Worm (Caenorhabditis elegans) whole organism, young adult: ENCODE measurements around the gene ugt-11.

Experiments
- F52B5.7 ChIP-seq: sonication (generic microtip); optimal IDR thresholded peaks from 2 replicates; lab custom pipeline; 2016; ENCODE audit warnings: mild to moderate bottlenecking, missing genetic modification characterization, missing compliant biosample characterization
- K12H6.12 ChIP-seq: fragments of 200-800 bp; sonication (Bioruptor generic); optimal IDR thresholded peaks from 2 replicates; lab custom pipeline; 2018; ENCODE audit warnings: mild to moderate bottlenecking, missing genetic modification characterization, missing compliant biosample characterization
- akir-1 ChIP-seq: fragments of 200-800 bp; sonication (Bioruptor generic); optimal IDR thresholded peaks from 2 replicates; lab custom pipeline; 2018; ENCODE audit warnings: mild to moderate bottlenecking, missing genetic modification characterization, moderate library complexity, missing compliant biosample characterization
- attf-5 ChIP-seq: fragments of 200-800 bp; sonication (Bioruptor generic); optimal IDR thresholded peaks from 2 replicates; lab custom pipeline; 2018; ENCODE audit warnings: mild to moderate bottlenecking, missing genetic modification characterization, missing compliant biosample characterization
- bed-1 ChIP-seq: fragments of 200-800 bp; sonication (Bioruptor generic); IDR thresholded peaks from 2 replicates; pipeline ENCODE4 v1.3.6; 2022; ENCODE audit warnings: missing genetic modification reagents, missing genetic modification characterization, missing compliant biosample characterization
- bed-2 ChIP-seq: fragments of 200-800 bp; sonication (Bioruptor generic); IDR thresholded peaks from 2 replicates; pipeline ENCODE4 v1.3.6; 2022; ENCODE audit warnings: missing genetic modification reagents, missing genetic modification characterization, missing compliant biosample characterization
- cebp-1 ChIP-seq, 2 experiments: fragments of 200-800 bp in 1 of 2; sonication (Bioruptor generic) in 1 of 2; sonication (generic microtip) in 1 of 2; IDR thresholded peaks in 1 of 2; optimal IDR thresholded peaks in 1 of 2; 2 replicates each; pipeline versions ENCODE4 v1.3.6 to Lab custom; 2017 to 2022; ENCODE audit warnings: missing compliant biosample characterization in 2 of 2, missing genetic modification characterization in 2 of 2, mild to moderate bottlenecking in 1 of 2, missing genetic modification reagents in 1 of 2, moderate library complexity in 1 of 2
- dox-1 ChIP-seq: fragments of 200-800 bp; sonication (Bioruptor generic); IDR thresholded peaks from 2 replicates; pipeline ENCODE4 v1.3.6; 2022; ENCODE audit warnings: missing genetic modification reagents, missing genetic modification characterization, missing compliant biosample characterization
- efl-1 ChIP-seq: fragments of 150-350 bp; optimal IDR thresholded peaks from 2 replicates; lab custom pipeline; 2014; ENCODE audit warnings: missing biosample characterization, missing genetic modification reagents, missing genetic modification characterization
- egl-44 ChIP-seq: fragments of 200-800 bp; sonication (Bioruptor generic); IDR thresholded peaks from 2 replicates; pipeline ENCODE4 v1.3.6; 2022; ENCODE audit warnings: missing genetic modification reagents, missing genetic modification characterization, missing compliant biosample characterization
- hlh-26 ChIP-seq: fragments of 200-800 bp; sonication (Bioruptor generic); conservative IDR thresholded peaks from 2 replicates; pipeline ENCODE4 v1.3.6; 2022; ENCODE audit warnings: missing genetic modification reagents, missing genetic modification characterization, missing compliant biosample characterization
- hmg-1.2 ChIP-seq: fragments of 200-800 bp; sonication (Bioruptor generic); IDR thresholded peaks from 2 replicates; pipeline ENCODE4 v1.3.6; 2022; ENCODE audit warnings: missing genetic modification reagents, missing genetic modification characterization, missing compliant biosample characterization
- lin-40 ChIP-seq: sonication (generic microtip); optimal IDR thresholded peaks from 2 replicates; lab custom pipeline; 2016; ENCODE audit warnings: missing genetic modification characterization, mild to moderate bottlenecking, missing compliant biosample characterization, missing genotype, missing genetic modification reagents
- nhr-179 ChIP-seq: sonication (generic microtip); optimal IDR thresholded peaks from 2 replicates; lab custom pipeline; 2016; ENCODE audit warnings: mild to moderate bottlenecking, missing genetic modification characterization, missing compliant biosample characterization
- unc-130 ChIP-seq: sonication (generic microtip); optimal IDR thresholded peaks from 2 replicates; lab custom pipeline; 2016; ENCODE audit warnings: missing genetic modification reagents, missing genetic modification characterization, missing compliant biosample characterization
- ztf-26 ChIP-seq: sonication (generic microtip); optimal IDR thresholded peaks from 2 replicates; lab custom pipeline; 2017; ENCODE audit warnings: missing genetic modification characterization, missing compliant biosample characterization

ugt-11 gene

DNA sequence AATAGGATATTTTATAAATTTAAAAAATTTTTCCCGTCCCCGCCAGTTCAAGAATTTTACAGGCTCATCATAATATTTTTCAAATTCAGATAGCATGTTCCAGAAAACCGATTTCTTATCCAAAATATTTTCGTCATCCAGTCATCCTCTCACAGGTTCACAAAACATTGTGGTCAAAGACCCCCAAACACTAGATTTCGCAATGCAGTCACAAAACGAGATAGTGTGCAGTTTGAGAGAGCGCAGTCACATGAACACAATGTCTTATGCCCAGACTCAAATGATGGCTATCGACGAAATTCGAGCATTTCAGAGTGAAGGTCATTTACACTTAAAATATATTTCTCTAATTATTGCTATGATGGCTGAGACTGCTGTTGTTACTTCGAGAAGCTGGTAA is 50.3 kb downstream of the ugt-11 start, which contains the start of gene abhd-5.2 (continued):
- TF ChIP-seq unc-130 (GFP tag; lab: Kevin White, UChicago) (no peak), nhr-179 (no peak), akir-1 (GFP tag; lab: Kevin White, UChicago) (no peak), ztf-26 (tag; lab: Kevin White, UChicago) (no peak), egl-44 (no peak), bed-2 (GFP tag; lab: Robert Waterston, UW) (no peak), attf-5 (GFP tag; lab: Kevin White, UChicago) (peak; percentile 67), K12H6.12 (tag; lab: Kevin White, UChicago) (peak; percentile 2), F52B5.7 (tag; lab: Kevin White, UChicago) (no peak), efl-1 (GFP tag; lab: Kevin White, UChicago) (no peak), cebp-1 (GFP tag; IDR thresholded peaks at IDR 0.05; lab: Robert Waterston, UW) (peak; percentile 99), cebp-1 (tag; optimal IDR thresholded peaks at IDR 0.05; lab: Kevin White, UChicago) (peak; percentile 100), bed-1 (GFP tag; lab: Robert Waterston, UW) (no peak), hlh-26 (GFP tag; lab: Robert Waterston, UW) (no peak), dox-1 (GFP tag; lab: Robert Waterston, UW) (peak; percentile 22; the same call in 1 of the 2 replicates), hmg-1.2 (GFP tag; lab: Robert Waterston, UW) (peak; percentile 81), lin-40 (tag; lab: Kevin White, UChicago) (peak; percentile 8)
